Worm (Caenorhabditis elegans) whole organism, early embryonic: ENCODE results near the gene col-131.

Source experiments
- B0310.2 ChIP-seq: sonication (generic microtip); optimal IDR thresholded peaks from 2 replicates; lab custom pipeline; 2016; ENCODE audit warnings: mild to moderate bottlenecking, missing genetic modification characterization, missing compliant biosample characterization
- F13C5.2 ChIP-seq: sonication (generic microtip); optimal IDR thresholded peaks from 2 replicates; lab custom pipeline; 2017; ENCODE audit warnings: mild to moderate bottlenecking, missing genetic modification characterization, inconsistent platforms, missing compliant biosample characterization
- aly-1 ChIP-seq: sonication (generic microtip); optimal IDR thresholded peaks from 2 replicates; lab custom pipeline; 2016; ENCODE audit warnings: missing genetic modification characterization, missing compliant biosample characterization
- ama-1 ChIP-seq: fragments of 150-350 bp; optimal IDR thresholded peaks from 2 replicates; lab custom pipeline; 2014
- ceh-13 ChIP-seq: fragments of 200-800 bp; sonication (Bioruptor generic); optimal IDR thresholded peaks from 2 replicates; lab custom pipeline; 2018; ENCODE audit warnings: mild to moderate bottlenecking, missing genetic modification characterization, missing compliant biosample characterization
- ceh-36 ChIP-seq: sonication (generic microtip); optimal IDR thresholded peaks from 2 replicates; lab custom pipeline; 2016; ENCODE audit warnings: missing genetic modification characterization, inconsistent platforms, missing compliant biosample characterization
- ets-7 ChIP-seq: sonication (generic microtip); optimal IDR thresholded peaks from 2 replicates; lab custom pipeline; 2016; ENCODE audit warnings: missing genotype, missing genetic modification characterization, missing compliant biosample characterization
- flt-1 ChIP-seq: fragments of 200-800 bp; sonication (Bioruptor generic); IDR thresholded peaks from 2 replicates; pipeline ENCODE4 v1.3.6; 2022; ENCODE audit warnings: missing genetic modification characterization, missing compliant biosample characterization
- hmbx-1 ChIP-seq: sonication (generic microtip); optimal IDR thresholded peaks from 2 replicates; lab custom pipeline; 2016; ENCODE audit warnings: mild to moderate bottlenecking, missing genetic modification characterization, missing compliant biosample characterization
- hmg-4 ChIP-seq: fragments of 200-800 bp; sonication (Bioruptor generic); optimal IDR thresholded peaks from 2 replicates; lab custom pipeline; 2018; ENCODE audit warnings: mild to moderate bottlenecking, missing genetic modification characterization, missing compliant biosample characterization
- hnd-1 ChIP-seq: sonication (generic microtip); optimal IDR thresholded peaks from 2 replicates; lab custom pipeline; 2016; ENCODE audit warnings: missing genetic modification characterization, missing compliant biosample characterization
- pes-1 ChIP-seq: fragments of 200-800 bp; sonication (Bioruptor generic); IDR thresholded peaks from 2 replicates; pipeline ENCODE4 v1.3.6; 2022; ENCODE audit warnings: missing genetic modification reagents, missing genetic modification characterization, missing compliant biosample characterization
- scrt-1 ChIP-seq: fragments of 200-800 bp; sonication (Bioruptor generic); IDR thresholded peaks from 2 replicates; pipeline ENCODE4 v1.3.6; 2022; ENCODE audit warnings: missing genetic modification characterization, missing compliant biosample characterization
- sea-1 ChIP-seq: fragments of 200-800 bp; sonication (Bioruptor generic); conservative IDR thresholded peaks from 2 replicates; pipeline ENCODE4 v1.3.6; 2022; ENCODE audit warnings: missing genetic modification characterization, missing compliant biosample characterization
- tbx-11 ChIP-seq: fragments of 200-800 bp; sonication (Bioruptor generic); IDR thresholded peaks from 2 replicates; pipeline ENCODE4 v1.3.6; 2022; ENCODE audit warnings: missing genetic modification characterization, missing compliant biosample characterization
- tbx-37 ChIP-seq: fragments of 200-800 bp; sonication (Bioruptor generic); conservative IDR thresholded peaks from 2 replicates; pipeline ENCODE4 v1.3.6; 2022; ENCODE audit warnings: missing genetic modification reagents, missing genetic modification characterization, missing compliant biosample characterization
- tra-4 ChIP-seq: sonication (generic microtip); optimal IDR thresholded peaks from 2 replicates; lab custom pipeline; 2017; ENCODE audit warnings: missing genetic modification characterization, missing compliant biosample characterization

col-131 gene

DNA sequence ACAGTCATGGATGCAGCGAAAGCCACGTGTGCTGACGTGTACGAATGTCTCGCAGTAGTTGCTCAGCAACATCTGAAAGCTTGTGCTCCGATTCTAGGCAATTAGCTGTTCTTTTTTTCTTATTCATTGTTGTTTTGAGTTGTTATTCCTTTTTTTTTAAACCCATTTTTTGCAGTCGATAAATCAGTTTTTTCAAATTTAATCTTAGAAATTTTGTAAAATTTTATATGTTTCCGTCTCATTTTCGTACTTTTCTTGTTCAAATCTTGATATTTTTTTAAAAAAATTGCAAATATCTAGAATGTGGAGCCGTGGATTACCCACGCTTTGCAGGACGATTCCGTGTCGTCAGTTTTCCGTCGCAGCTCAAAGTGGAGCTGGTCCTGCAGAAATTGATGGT lies 33.3 kb upstream of the col-131 start, which contains the start of gene fask-1:
TSS of gene fask-1 (plus strand) at position 301 of the 400 bp plus-strand sequence.
- TF ChIP-seq B0310.2 (tag; lab: Kevin White, UChicago): no peak
- no peak for TF ChIP-seq hnd-1 (tag; lab: Kevin White, UChicago)
- no peak for TF ChIP-seq hmbx-1
- TF ChIP-seq tra-4 (tag; lab: Kevin White, UChicago): no peak
- no peak for TF ChIP-seq F13C5.2 (tag; lab: Kevin White, UChicago)
- no peak for TF ChIP-seq ets-7 (tag; lab: Kevin White, UChicago)
- TF ChIP-seq tbx-37 (GFP tag; lab: Robert Waterston, UW): no peak
- TF ChIP-seq sea-1 (GFP tag; lab: Robert Waterston, UW): no peak
- TF ChIP-seq pes-1 (GFP tag; lab: Robert Waterston, UW): no peak
- no peak for TF ChIP-seq ceh-36 (tag; lab: Kevin White, UChicago)
- TF ChIP-seq aly-1 (tag; lab: Kevin White, UChicago): no peak
- no peak for TF ChIP-seq ama-1 (lab: Kevin White, UChicago)
- TF ChIP-seq tbx-11 (GFP tag; lab: Robert Waterston, UW): no peak
- TF ChIP-seq hmg-4 (GFP tag; lab: Kevin White, UChicago): no peak
- no peak for TF ChIP-seq ceh-13 (GFP tag; lab: Kevin White, UChicago)
- TF ChIP-seq flt-1 (GFP tag; lab: Robert Waterston, UW): no peak
- TF ChIP-seq scrt-1 (GFP tag; lab: Robert Waterston, UW): no peak

DNA sequence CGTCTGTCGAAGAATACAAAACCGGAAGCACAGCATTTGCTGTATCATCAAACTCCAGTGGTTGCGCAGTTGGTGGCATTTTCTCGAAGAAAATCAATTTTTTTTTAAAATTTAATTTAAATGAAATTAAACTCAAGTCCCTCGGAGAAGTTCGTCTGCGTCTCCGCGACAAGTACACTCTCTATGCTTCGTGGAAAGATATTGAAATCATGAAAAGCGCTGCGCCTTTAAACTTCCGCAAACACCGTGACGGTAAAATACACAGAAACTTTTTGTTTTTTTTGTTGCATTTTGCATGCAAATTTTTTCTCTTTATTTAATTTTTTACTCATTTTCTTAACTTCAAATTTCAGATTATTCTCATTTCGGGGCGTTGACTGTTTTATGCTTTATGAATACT lies 31.6 kb upstream of the col-131 start, which contains the start of the genes dli-1, tin-9.2 and exos-4.1:
TSS of gene dli-1 (minus strand) at position 141 of the 400 bp plus-strand sequence.
TSS of gene tin-9.2 (plus strand) at position 344 of the 400 bp plus-strand sequence.
TSS of gene exos-4.1 (plus strand) at position 348 of the 400 bp plus-strand sequence.
- TF ChIP-seq F13C5.2 (tag; lab: Kevin White, UChicago): peak; percentile 41
- no peak for TF ChIP-seq ceh-13 (GFP tag; lab: Kevin White, UChicago)
- no peak for TF ChIP-seq pes-1 (GFP tag; lab: Robert Waterston, UW)
- no peak for TF ChIP-seq aly-1 (tag; lab: Kevin White, UChicago)

DNA sequence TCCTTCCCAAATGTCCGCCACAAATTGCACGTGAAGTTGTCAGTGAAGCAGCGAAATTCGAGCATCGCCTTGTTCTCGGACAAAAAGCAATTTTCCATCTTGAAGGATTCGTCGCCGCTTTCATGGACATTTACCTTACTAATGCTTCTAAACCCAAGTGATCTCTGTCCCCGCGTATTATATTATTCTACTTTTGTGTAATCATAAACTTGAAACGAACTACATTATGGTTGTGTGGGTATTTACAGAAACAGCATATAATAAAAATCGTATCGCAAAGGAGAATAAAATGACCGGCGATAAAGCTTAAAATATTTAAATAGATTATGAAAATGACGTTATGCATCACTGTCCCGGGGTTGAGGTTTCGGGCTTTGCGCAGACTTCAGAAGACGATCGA lies 29.7 kb upstream of the col-131 start:
- TF ChIP-seq ceh-36 (tag; lab: Kevin White, UChicago) (no peak), F13C5.2 (tag; lab: Kevin White, UChicago) (no peak), tbx-37 (GFP tag; lab: Robert Waterston, UW) (no peak), pes-1 (GFP tag; lab: Robert Waterston, UW) (no peak), B0310.2 (tag; lab: Kevin White, UChicago) (no peak), flt-1 (GFP tag; lab: Robert Waterston, UW) (no peak), ama-1 (lab: Kevin White, UChicago) (no peak), aly-1 (tag; lab: Kevin White, UChicago) (no peak), sea-1 (GFP tag; lab: Robert Waterston, UW) (no peak), tra-4 (tag; lab: Kevin White, UChicago) (no peak), scrt-1 (GFP tag; lab: Robert Waterston, UW) (no peak), tbx-11 (GFP tag; lab: Robert Waterston, UW) (no peak), hmg-4 (GFP tag; lab: Kevin White, UChicago) (no peak), hnd-1 (tag; lab: Kevin White, UChicago) (no peak), ceh-13 (GFP tag; lab: Kevin White, UChicago) (no peak), hmbx-1 (no peak), ets-7 (tag; lab: Kevin White, UChicago) (no peak)

DNA sequence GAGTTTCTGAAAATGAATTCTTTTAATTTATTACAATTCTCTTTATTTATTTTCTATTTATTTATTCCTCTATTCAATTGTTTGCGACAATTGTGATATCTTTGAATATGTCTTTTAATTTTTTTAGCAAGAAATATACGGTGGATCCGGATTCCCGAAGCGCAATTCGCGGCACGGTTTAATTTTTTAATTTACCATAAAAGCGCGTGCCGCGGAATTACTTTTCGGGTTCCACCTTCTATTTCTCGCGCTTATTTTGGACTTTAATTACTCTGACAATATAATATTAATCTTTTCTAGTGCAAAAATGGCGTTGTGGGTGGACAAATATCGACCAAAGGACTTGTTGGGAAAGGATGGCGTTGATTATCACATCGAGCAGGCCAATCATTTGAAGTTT lies 28.4 kb upstream of the col-131 start, which contains the start of gene rfc-3:
TSS of gene rfc-3 (plus strand) at position 301 of the 400 bp plus-strand sequence.
- TF ChIP-seq ama-1 (lab: Kevin White, UChicago): peak; percentile 14
- TF ChIP-seq ets-7 (tag; lab: Kevin White, UChicago): no peak

DNA sequence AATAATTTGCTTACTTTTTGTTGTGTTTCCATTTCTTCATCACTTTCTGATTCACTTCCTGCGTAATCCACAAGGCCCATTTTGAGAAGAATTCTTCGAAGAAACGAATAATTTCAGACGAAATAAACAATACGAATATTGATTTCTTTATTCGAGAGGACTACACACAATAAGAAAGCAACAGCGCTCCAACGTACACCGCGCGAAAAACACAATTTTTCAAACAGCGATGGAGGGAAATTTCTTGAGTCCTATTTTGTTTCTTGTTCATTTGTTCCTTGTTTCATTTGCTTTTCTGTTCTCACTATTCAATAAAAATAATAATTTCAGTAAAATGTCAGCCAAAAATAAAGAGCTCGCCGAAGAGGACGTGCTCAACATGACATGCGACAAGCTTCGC lies 26.6 kb upstream of the col-131 start, which contains the start of the genes prcc-1 and C39E9.12:
TSS of gene prcc-1 (minus strand) at position 119 of the 400 bp plus-strand sequence.
TSS of gene C39E9.12 (plus strand) at position 331 of the 400 bp plus-strand sequence.
- TF ChIP-seq flt-1 (GFP tag; lab: Robert Waterston, UW) (no peak), sea-1 (GFP tag; lab: Robert Waterston, UW) (no peak), F13C5.2 (tag; lab: Kevin White, UChicago) (no peak)

DNA sequence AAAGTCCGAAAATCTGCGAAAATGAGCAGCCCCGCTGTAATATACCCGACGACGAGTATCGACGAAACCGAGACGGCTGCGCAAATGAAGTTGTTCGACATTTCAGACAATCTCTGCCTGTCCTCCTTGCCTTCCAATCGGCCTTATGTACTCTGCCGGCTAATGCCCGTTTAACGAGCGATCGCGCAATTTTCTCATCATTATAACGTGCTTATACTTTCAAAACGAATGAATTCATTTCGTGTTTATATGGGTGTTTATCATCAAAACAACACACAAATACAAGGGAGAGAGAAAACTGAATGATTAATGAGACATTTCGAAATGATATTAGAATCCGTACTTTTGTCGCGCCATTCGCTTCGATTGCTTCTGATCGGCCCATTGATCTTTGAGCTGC lies 23.9 kb upstream of the col-131 start, which contains the start of gene col-132:
TSS of gene col-132 (minus strand) at position 101 of the 400 bp plus-strand sequence.
- no peak for TF ChIP-seq scrt-1 (GFP tag; lab: Robert Waterston, UW)
- TF ChIP-seq B0310.2 (tag; lab: Kevin White, UChicago): no peak
- TF ChIP-seq hnd-1 (tag; lab: Kevin White, UChicago): no peak
- no peak for TF ChIP-seq ets-7 (tag; lab: Kevin White, UChicago)
- no peak for TF ChIP-seq F13C5.2 (tag; lab: Kevin White, UChicago)
- no peak for TF ChIP-seq hmbx-1
- no peak for TF ChIP-seq tbx-11 (GFP tag; lab: Robert Waterston, UW)
- TF ChIP-seq flt-1 (GFP tag; lab: Robert Waterston, UW): no peak
- TF ChIP-seq hmg-4 (GFP tag; lab: Kevin White, UChicago): no peak
- TF ChIP-seq tra-4 (tag; lab: Kevin White, UChicago): no peak
- TF ChIP-seq ceh-36 (tag; lab: Kevin White, UChicago): no peak
- TF ChIP-seq tbx-37 (GFP tag; lab: Robert Waterston, UW): no peak
- no peak for TF ChIP-seq sea-1 (GFP tag; lab: Robert Waterston, UW)
- TF ChIP-seq ceh-13 (GFP tag; lab: Kevin White, UChicago): no peak
- no peak for TF ChIP-seq pes-1 (GFP tag; lab: Robert Waterston, UW)
- TF ChIP-seq aly-1 (tag; lab: Kevin White, UChicago): no peak
- no peak for TF ChIP-seq ama-1 (lab: Kevin White, UChicago)

DNA sequence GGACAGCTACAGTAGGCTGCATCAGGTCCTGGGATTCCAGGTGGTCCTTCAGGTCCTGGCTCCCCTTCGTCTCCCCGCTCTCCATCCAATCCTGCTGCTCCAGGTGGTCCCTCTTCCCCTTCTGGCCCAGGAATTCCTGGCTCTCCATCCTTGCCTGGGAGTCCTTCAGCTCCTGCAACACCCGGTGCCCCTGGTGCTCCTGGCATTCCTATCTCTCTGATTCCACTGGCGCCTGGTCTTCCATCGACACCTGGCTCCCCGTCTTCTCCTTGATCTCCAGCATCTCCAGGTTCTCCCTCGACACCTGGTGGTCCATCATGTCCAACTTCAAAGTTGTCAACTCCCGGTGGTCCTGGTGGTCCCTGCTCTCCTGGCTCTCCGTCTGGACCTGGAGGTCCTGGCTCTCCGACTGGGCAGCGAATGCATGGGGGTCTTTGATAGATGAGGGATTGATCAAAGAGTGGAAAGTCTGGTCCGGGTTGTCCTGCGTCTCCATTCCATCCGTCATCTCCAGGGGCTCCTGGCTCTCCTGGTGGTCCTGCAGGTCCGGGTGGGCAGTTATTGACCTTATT lies 22.7 kb upstream of the col-131 start:
- no peak for TF ChIP-seq ceh-13 (GFP tag; lab: Kevin White, UChicago)
- peak; percentile 42 for TF ChIP-seq hmg-4 (GFP tag; lab: Kevin White, UChicago)
